Fruit fly (Drosophila melanogaster): ENCODE data around the gene pigeon.

pigeon gene

dm6 chr2L:19141435-19142126 is 44.3 kb upstream of the pigeon start (continued):
- TF ChIP-seq NfI (GFP tag; optimal IDR thresholded peaks at IDR 0.05) (peak; percentile 70), Spps (tag; optimal IDR thresholded peaks at IDR 0.05) (peak; percentile 65), Xbp1 (GFP tag; optimal IDR thresholded peaks at IDR 0.05) (peak; percentile 73), Atf-2 (GFP tag; optimal IDR thresholded peaks at IDR 0.05) (peak; percentile 70), CG7745 (tag; optimal IDR thresholded peaks at IDR 0.05) (no peak), CTCF (GFP tag; optimal IDR thresholded peaks at IDR 0.05) (no peak), Hr78 (GFP tag; optimal IDR thresholded peaks at IDR 0.05) (peak in 1 of 2 experiments; percentile 5), ems (GFP tag; optimal IDR thresholded peaks at IDR 0.05) (peak; percentile 64), GATAe (GFP tag; conservative IDR thresholded peaks at IDR 0.05) (no peak), run (tag; optimal IDR thresholded peaks at IDR 0.05) (no peak), aop (GFP tag; IDR thresholded peaks at IDR 0.05) (no peak), sens (GFP tag) (peak; percentile 95), CG14667 (GFP tag; IDR thresholded peaks at IDR 0.05) (peak; percentile 32; the same call in 1 of the 2 replicates), C15 (GFP tag; IDR thresholded peaks at IDR 0.05) (no peak), gcm2 (GFP tag; optimal IDR thresholded peaks at IDR 0.05) (peak; percentile 51), CG10462 (GFP tag; optimal IDR thresholded peaks at IDR 0.05) (peak; percentile 8), CG32767 (GFP tag; IDR thresholded peaks at IDR 0.05) (peak; percentile 20; the same call in 1 of the 2 replicates), salm (tag; optimal IDR thresholded peaks at IDR 0.05) (peak; percentile 27), ab (GFP tag; optimal IDR thresholded peaks at IDR 0.05) (no peak), klu (GFP tag; IDR thresholded peaks at IDR 0.05) (peak; percentile 23; the same call in 1 of the 2 replicates), nom (GFP tag; optimal IDR thresholded peaks at IDR 0.05) (peak; percentile 2), CG7357 (GFP tag; IDR thresholded peaks at IDR 0.05) (no peak), CG8281 (tag; optimal IDR thresholded peaks at IDR 0.05) (no peak), CG2120 (GFP tag; optimal IDR thresholded peaks at IDR 0.05) (peak; percentile 84), so (GFP tag; IDR thresholded peaks at IDR 0.05) (peak; percentile 73), Chrac-16 (GFP tag; optimal IDR thresholded peaks at IDR 0.05) (peak; percentile 65), kah (GFP tag; optimal IDR thresholded peaks at IDR 0.05) (peak; percentile 11), prd (optimal IDR thresholded peaks at IDR 0.05) (no peak), prd (GFP tag; IDR thresholded peaks at IDR 0.05) (peak; percentile 58; the same call in 2 of the 3 replicates), kni (GFP tag; optimal IDR thresholded peaks at IDR 0.05) (no peak), CG13894 (tag; optimal IDR thresholded peaks at IDR 0.05) (peak; percentile 62), ato (GFP tag; IDR thresholded peaks at IDR 0.05; ENCODE audit: partially characterized antibody) (no peak), Dip2 (GFP tag; IDR thresholded peaks at IDR 0.05) (no peak), bigmax (GFP tag; optimal IDR thresholded peaks at IDR 0.05) (no peak), CG18262 (tag; optimal IDR thresholded peaks at IDR 0.05) (peak; percentile 86), CG34422 (GFP tag; IDR thresholded peaks at IDR 0.05) (0 out of 3 replicates have a peak, but pooled peaks have one; percentile 43), Awh (GFP tag; IDR thresholded peaks at IDR 0.05) (no peak), CG31365 (tag; optimal IDR thresholded peaks at IDR 0.05) (no peak), CG16779 (GFP tag; IDR thresholded peaks at IDR 0.05) (no peak), ash1 (GFP tag; optimal IDR thresholded peaks at IDR 0.05) (no peak), lov (optimal IDR thresholded peaks at IDR 0.05) (no peak), lov (GFP tag; IDR thresholded peaks at IDR 0.05) (no peak), CG15696 (tag; optimal IDR thresholded peaks at IDR 0.05) (peak; percentile 28), CG1603 (tag; optimal IDR thresholded peaks at IDR 0.05) (peak; percentile 54), CG1529 (GFP tag; optimal IDR thresholded peaks at IDR 0.05) (peak; percentile 52), dmrt99B (tag; optimal IDR thresholded peaks at IDR 0.05) (peak; percentile 72), Fer1 (GFP tag; optimal IDR thresholded peaks at IDR 0.05) (peak; percentile 75), CG12942 (GFP tag; optimal IDR thresholded peaks at IDR 0.05) (peak; percentile 45), Dp (GFP tag; optimal IDR thresholded peaks at IDR 0.05) (no peak), stc (GFP tag; IDR thresholded peaks at IDR 0.05) (no peak), Deaf1 (tag; optimal IDR thresholded peaks at IDR 0.05) (peak; percentile 19)
